Worm (Caenorhabditis elegans) whole organism, late embryonic: ENCODE measurements around the gene rsd-3.
A peak's percentile ranks its signal among the peaks of the same experiment; 100 is the strongest.

ENCODE experiments used
- C38D4.7 ChIP-seq: fragments of 200-800 bp; sonication (Bioruptor generic); optimal IDR thresholded peaks from 2 replicates; lab custom pipeline; 2018; ENCODE audit warnings: mild to moderate bottlenecking, missing genetic modification characterization, moderate library complexity, missing compliant biosample characterization
- ceh-34 ChIP-seq: sonication (generic microtip); optimal IDR thresholded peaks from 2 replicates; lab custom pipeline; 2016; ENCODE audit warnings: mild to moderate bottlenecking, missing genetic modification characterization, missing compliant biosample characterization
- ceh-9 ChIP-seq: sonication (generic microtip); optimal IDR thresholded peaks from 2 replicates; lab custom pipeline; 2016; ENCODE audit warnings: mild to moderate bottlenecking, missing genetic modification characterization, inconsistent platforms, missing compliant biosample characterization
- unc-55 ChIP-seq: sonication (generic microtip); optimal IDR thresholded peaks from 2 replicates; lab custom pipeline; 2017; ENCODE audit warnings: missing biosample characterization, missing genetic modification reagents, missing genetic modification characterization

ce11 chrX:11818711-11819110, 20.4 kb downstream of the rsd-3 start:
- TF ChIP-seq ceh-9 (tag; lab: Kevin White, UChicago) = no peak
- TF ChIP-seq C38D4.7 (GFP tag; lab: Kevin White, UChicago) = no peak
- no peak for TF ChIP-seq ceh-34 (tag; lab: Kevin White, UChicago)
- TF ChIP-seq unc-55 = peak; percentile 5
